Worm (Caenorhabditis elegans) whole organism, L2 larva: ENCODE data around the gene fbxb-59.

Source experiments
- C34F6.9 ChIP-seq: fragments of 150-350 bp; optimal IDR thresholded peaks from 2 replicates; lab custom pipeline; 2014; ENCODE audit warnings: missing biosample characterization, missing genetic modification characterization
- Y55F3AM.14 ChIP-seq: fragments of 200-800 bp; sonication (Bioruptor generic); optimal IDR thresholded peaks from 2 replicates; lab custom pipeline; 2018; ENCODE audit warnings: mild to moderate bottlenecking, missing genetic modification characterization, missing compliant biosample characterization
- ZK546.5 ChIP-seq: sonication (generic microtip); optimal IDR thresholded peaks from 2 replicates; lab custom pipeline; 2017; ENCODE audit warnings: missing biosample characterization, missing genetic modification characterization
- aly-2 ChIP-seq: fragments of 150-350 bp; optimal IDR thresholded peaks from 2 replicates; lab custom pipeline; 2014; ENCODE audit warnings: missing biosample characterization, missing genetic modification characterization
- ama-1 ChIP-seq: fragments of 150-350 bp; optimal IDR thresholded peaks from 2 replicates; lab custom pipeline; 2018; ENCODE audit warnings: inconsistent platforms
- ceh-16 ChIP-seq: fragments of 150-350 bp; optimal IDR thresholded peaks from 2 replicates; lab custom pipeline; 2014; ENCODE audit warnings: missing biosample characterization, missing genetic modification characterization
- crh-2 ChIP-seq: sonication (generic microtip); optimal IDR thresholded peaks from 2 replicates; lab custom pipeline; 2017; ENCODE audit warnings: missing biosample characterization, missing genetic modification characterization
- elt-1 ChIP-seq: fragments of 150-350 bp; optimal IDR thresholded peaks from 2 replicates; lab custom pipeline; 2014; ENCODE audit warnings: missing biosample characterization, missing genetic modification characterization
- fos-1 ChIP-seq: fragments of 150-350 bp; optimal IDR thresholded peaks from 2 replicates; lab custom pipeline; 2014; ENCODE audit warnings: missing biosample characterization, missing genetic modification characterization
- lin-11 ChIP-seq: fragments of 150-350 bp; sonication (generic microtip); optimal IDR thresholded peaks from 2 replicates; lab custom pipeline; 2014; ENCODE audit warnings: missing biosample characterization, missing genetic modification characterization, inconsistent platforms, mixed read lengths
- lin-13 ChIP-seq: fragments of 150-350 bp; optimal IDR thresholded peaks from 2 replicates; lab custom pipeline; 2014; ENCODE audit warnings: missing biosample characterization, missing genetic modification reagents, missing genetic modification characterization
- lin-39 ChIP-seq: fragments of 150-350 bp; optimal IDR thresholded peaks from 2 replicates; lab custom pipeline; 2014; ENCODE audit warnings: missing biosample characterization, missing genetic modification reagents, missing genetic modification characterization
- mab-5 ChIP-seq: fragments of 150-350 bp; optimal IDR thresholded peaks from 2 replicates; lab custom pipeline; 2014; ENCODE audit warnings: missing biosample characterization, missing genetic modification characterization
- mdl-1 ChIP-seq, 2 experiments: fragments of 150-350 bp in 1 of 2; sonication (generic microtip) in 1 of 2; optimal IDR thresholded peaks; 2 replicates each; lab custom pipeline; 2017; ENCODE audit warnings: missing biosample characterization in 2 of 2, missing genetic modification characterization in 2 of 2
- nhr-11 ChIP-seq: fragments of 150-350 bp; optimal IDR thresholded peaks from 2 replicates; lab custom pipeline; 2014; ENCODE audit warnings: missing biosample characterization, missing genetic modification characterization
- nhr-12 ChIP-seq: fragments of 150-350 bp; optimal IDR thresholded peaks from 2 replicates; lab custom pipeline; 2014; ENCODE audit warnings: missing biosample characterization, missing genetic modification characterization
- nhr-129 ChIP-seq: fragments of 150-350 bp; optimal IDR thresholded peaks from 2 replicates; lab custom pipeline; 2014; ENCODE audit warnings: missing biosample characterization, missing genetic modification characterization
- nhr-21 ChIP-seq: fragments of 150-350 bp; optimal IDR thresholded peaks from 2 replicates; lab custom pipeline; 2014; ENCODE audit warnings: missing biosample characterization, missing genetic modification characterization
- nhr-23 ChIP-seq: fragments of 150-350 bp; optimal IDR thresholded peaks from 2 replicates; lab custom pipeline; 2014; ENCODE audit warnings: missing biosample characterization, missing genetic modification reagents, missing genetic modification characterization
- nhr-237 ChIP-seq: fragments of 150-350 bp; optimal IDR thresholded peaks from 2 replicates; lab custom pipeline; 2014; ENCODE audit warnings: missing biosample characterization, missing genetic modification characterization
- nhr-25 ChIP-seq: fragments of 150-350 bp; sonication (generic microtip); optimal IDR thresholded peaks from 3 replicates; lab custom pipeline; 2014; ENCODE audit warnings: missing biosample characterization, missing genetic modification characterization
- nhr-6 ChIP-seq: fragments of 150-350 bp; optimal IDR thresholded peaks from 2 replicates; lab custom pipeline; 2014; ENCODE audit warnings: missing biosample characterization, missing genetic modification characterization
- nhr-77 ChIP-seq: fragments of 150-350 bp; optimal IDR thresholded peaks from 2 replicates; lab custom pipeline; 2014; ENCODE audit warnings: missing biosample characterization, missing genetic modification characterization
- peb-1 ChIP-seq: fragments of 150-350 bp; optimal IDR thresholded peaks from 2 replicates; lab custom pipeline; 2014; ENCODE audit warnings: missing biosample characterization, missing genetic modification characterization
- sem-4 ChIP-seq: fragments of 150-350 bp; optimal IDR thresholded peaks from 2 replicates; lab custom pipeline; 2014; ENCODE audit warnings: missing biosample characterization, missing genetic modification reagents, missing genetic modification characterization
- skn-1 ChIP-seq: sonication (generic microtip); optimal IDR thresholded peaks from 2 replicates; lab custom pipeline; 2017; ENCODE audit warnings: missing biosample characterization, missing genetic modification characterization
- snpc-4 ChIP-seq: fragments of 150-350 bp; optimal IDR thresholded peaks from 2 replicates; lab custom pipeline; 2014; ENCODE audit warnings: missing biosample characterization, missing genetic modification characterization
- unc-39 ChIP-seq: fragments of 150-350 bp; optimal IDR thresholded peaks from 2 replicates; lab custom pipeline; 2014; ENCODE audit warnings: missing biosample characterization, missing genetic modification characterization
- unc-55 ChIP-seq: fragments of 150-350 bp; sonication (generic microtip); optimal IDR thresholded peaks from 3 replicates; lab custom pipeline; 2014; ENCODE audit warnings: missing biosample characterization, missing genetic modification reagents, missing genetic modification characterization
- unc-62 ChIP-seq: fragments of 150-350 bp; optimal IDR thresholded peaks from 2 replicates; lab custom pipeline; 2014; ENCODE audit warnings: missing biosample characterization, missing genetic modification reagents, missing genetic modification characterization
- zag-1 ChIP-seq: fragments of 150-350 bp; optimal IDR thresholded peaks from 2 replicates; lab custom pipeline; 2014; ENCODE audit warnings: missing biosample characterization, missing genetic modification characterization
- ztf-1 ChIP-seq: fragments of 200-800 bp; sonication (Bioruptor generic); conservative IDR thresholded peaks from 2 replicates; pipeline ENCODE4 v1.3.6; 2022; ENCODE audit warnings: missing genetic modification characterization, missing compliant biosample characterization
- ztf-4 ChIP-seq: fragments of 150-350 bp; optimal IDR thresholded peaks from 2 replicates; lab custom pipeline; 2014; ENCODE audit warnings: missing biosample characterization, missing genetic modification characterization

The fbxb-59 gene

DNA sequence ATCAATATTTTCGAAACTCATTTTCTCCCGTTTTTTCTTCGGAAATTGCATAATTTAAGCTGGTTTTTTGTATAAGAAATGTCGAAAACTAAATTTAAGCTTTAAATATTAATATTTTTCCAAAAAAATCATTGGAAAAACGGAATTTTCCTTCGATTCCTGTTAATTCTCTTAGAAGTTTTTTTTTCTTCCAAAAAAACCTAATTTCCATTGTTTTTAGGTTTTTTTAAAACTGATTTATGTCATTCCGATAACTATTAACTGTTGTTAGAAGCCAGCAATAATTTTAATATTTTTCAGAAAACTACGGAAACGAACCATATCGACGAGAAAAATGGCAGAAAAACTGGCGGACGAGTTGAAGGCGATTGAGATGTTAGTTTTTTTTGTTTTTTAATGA lies 4.7 kb downstream of the fbxb-59 start, which contains the start of gene fbxa-114:
Gene fbxa-114, plus strand, starts transcription at position 301 of the 400 bp plus-strand sequence.
- TF ChIP-seq crh-2 (tag; lab: Kevin White, UChicago) (no peak), lin-11 (no peak), skn-1 (tag; lab: Kevin White, UChicago) (no peak), C34F6.9 (tag; lab: Kevin White, UChicago) (no peak), unc-62 (GFP tag; lab: Kevin White, UChicago) (no peak), peb-1 (tag; lab: Kevin White, UChicago) (no peak), sem-4 (tag; lab: Kevin White, UChicago) (no peak), ZK546.5 (no peak), mab-5 (tag; lab: Kevin White, UChicago) (no peak), lin-39 (no peak), ceh-16 (no peak), ztf-4 (tag; lab: Kevin White, UChicago) (no peak), nhr-237 (tag; lab: Kevin White, UChicago) (no peak), unc-55 (no peak), nhr-23 (tag; lab: Kevin White, UChicago) (no peak), nhr-25 (no peak), lin-13 (GFP tag; lab: Kevin White, UChicago) (no peak), nhr-6 (tag; lab: Kevin White, UChicago) (no peak), mdl-1 (tag; optimal IDR thresholded peaks at IDR 0.05; lab: Kevin White, UChicago) (no peak), nhr-77 (tag; lab: Kevin White, UChicago) (no peak)

ce11 chrV:20199658-20200057 lies 6.3 kb downstream of the fbxb-59 start:
- no peak for TF ChIP-seq nhr-11 (tag; lab: Kevin White, UChicago)
- TF ChIP-seq nhr-23 (tag; lab: Kevin White, UChicago) = no peak
- no peak for TF ChIP-seq snpc-4 (tag; lab: Kevin White, UChicago)
- TF ChIP-seq lin-11 = no peak
- TF ChIP-seq nhr-12 (tag; lab: Kevin White, UChicago) = no peak
- no peak for TF ChIP-seq C34F6.9 (tag; lab: Kevin White, UChicago)
- no peak for TF ChIP-seq aly-2 (tag; lab: Kevin White, UChicago)
- no peak for TF ChIP-seq lin-13 (GFP tag; lab: Kevin White, UChicago)
- no peak for TF ChIP-seq skn-1 (tag; lab: Kevin White, UChicago)
- no peak for TF ChIP-seq unc-39 (tag; lab: Kevin White, UChicago)
- no peak for TF ChIP-seq ama-1 (lab: Kevin White, UChicago)

DNA sequence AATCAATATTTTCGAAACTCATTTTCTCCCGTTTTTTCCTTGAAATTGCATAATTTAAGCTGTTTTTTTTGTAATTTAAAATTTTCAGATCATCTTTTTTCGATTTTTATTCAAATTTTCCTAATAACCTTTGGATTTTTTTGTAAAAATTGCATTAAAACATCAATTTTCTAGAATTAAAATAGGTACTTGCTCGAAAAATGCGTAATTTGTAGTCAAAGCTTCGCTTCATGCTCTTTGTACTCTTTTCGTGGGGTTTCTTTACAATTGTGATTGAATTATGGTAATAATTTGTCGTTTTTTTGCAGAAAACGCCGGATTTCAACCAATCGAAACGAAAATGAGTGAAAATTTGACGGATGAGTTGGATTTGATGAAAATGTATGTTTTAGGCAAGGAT lies 7.0 kb downstream of the fbxb-59 start, which contains the start of gene fog-2:
Gene fog-2, plus strand, starts transcription at position 301 of the 400 bp plus-strand sequence.
- no peak for TF ChIP-seq ztf-4 (tag; lab: Kevin White, UChicago)
- TF ChIP-seq sem-4 (tag; lab: Kevin White, UChicago) = no peak
- no peak for TF ChIP-seq nhr-21
- no peak for TF ChIP-seq zag-1 (tag; lab: Kevin White, UChicago)

ce11 chrV:20196671-20197070 lies 9.3 kb downstream of the fbxb-59 start, which contains the start of gene ftr-1:
Gene ftr-1, plus strand, starts transcription at chrV:20196971.
- no peak for TF ChIP-seq nhr-77 (tag; lab: Kevin White, UChicago)
- TF ChIP-seq, all 48 proteins: peak for 0

ce11 chrV:20195451-20196036 lies 10.4 kb downstream of the fbxb-59 start, which contains the start of the genes srh-217 and Y113G7B.28:
Gene srh-217, minus strand, starts transcription at chrV:20195551.
Gene Y113G7B.28, plus strand, starts transcription at chrV:20195986.
- TF ChIP-seq lin-13 (GFP tag; lab: Kevin White, UChicago) (no peak), Y55F3AM.14 (GFP tag; lab: Kevin White, UChicago) (no peak), ztf-1 (GFP tag; lab: Robert Waterston, UW) (no peak), nhr-129 (tag; lab: Kevin White, UChicago) (no peak), crh-2 (tag; lab: Kevin White, UChicago) (no peak), fos-1 (no peak), skn-1 (tag; lab: Kevin White, UChicago) (no peak), snpc-4 (tag; lab: Kevin White, UChicago) (no peak), elt-1 (no peak), ZK546.5 (no peak)
